Worm (Caenorhabditis elegans): Measurements from ENCODE around the gene dpl-1.

DNA sequence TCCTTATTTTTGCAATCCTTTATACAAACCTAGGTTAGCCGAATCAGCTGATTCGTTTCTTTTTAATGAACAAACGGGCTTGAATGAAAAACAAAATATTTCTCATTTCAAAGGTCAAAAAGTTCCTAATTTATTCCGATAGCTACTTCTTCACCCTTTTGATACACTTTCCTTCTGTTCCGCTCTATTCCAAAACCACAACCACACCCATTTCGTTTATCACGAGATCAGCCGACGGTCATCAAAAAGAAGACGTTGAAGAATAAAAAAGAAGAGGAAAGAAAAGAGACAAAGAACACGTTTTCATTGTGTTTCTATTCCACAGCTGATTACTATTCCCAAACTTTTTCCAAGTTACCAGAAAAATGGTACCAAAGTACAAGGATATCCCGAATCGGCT is 21.6 kb upstream of the dpl-1 start:
- TF ChIP-seq klf-2 (GFP tag; conservative IDR thresholded peaks at IDR 0.05) (no peak), ztf-29 (GFP tag; IDR thresholded peaks at IDR 0.05) (no peak), flt-1 (GFP tag; IDR thresholded peaks at IDR 0.05) (no peak), tab-1 (GFP tag; IDR thresholded peaks at IDR 0.05) (no peak), ref-1 (GFP tag; conservative IDR thresholded peaks at IDR 0.05) (no peak), cog-1 (tag; optimal IDR thresholded peaks at IDR 0.05) (no peak), med-1 (GFP tag; optimal IDR thresholded peaks at IDR 0.05; ENCODE audit: insufficient read depth) (no peak), T22C8.4 (GFP tag; IDR thresholded peaks at IDR 0.05) (no peak), ztf-23 (GFP tag; IDR thresholded peaks at IDR 0.05) (no peak)

Data from whole organism, midembryonic.